Fruit fly (Drosophila melanogaster) whole organism, prepupa: Measurements from ENCODE around the gene CG9184.

Source experiments
- Blimp-1 ChIP-seq: fragments of 200-800 bp; sonication (Bioruptor generic); optimal IDR thresholded peaks from 3 replicates; lab custom pipeline; 2017; ENCODE audit warnings: missing biosample characterization, missing genetic modification characterization, mild to moderate bottlenecking, moderate library complexity, missing genetic modification reagents
- CG10669 ChIP-seq: fragments of 200-800 bp; sonication (Bioruptor generic); optimal IDR thresholded peaks from 3 replicates; lab custom pipeline; 2018; ENCODE audit warnings: missing biosample characterization, mild to moderate bottlenecking, missing genetic modification characterization, moderate library complexity
- CG11294 ChIP-seq: fragments of 200-800 bp; sonication (Bioruptor generic); IDR thresholded peaks from 2 replicates; pipeline ENCODE4 v1.3.6; 2022; ENCODE audit warnings: missing biosample characterization, missing genetic modification characterization
- CG11762 ChIP-seq: fragments of 200-800 bp; sonication (Bioruptor generic); optimal IDR thresholded peaks from 3 replicates; lab custom pipeline; 2016; ENCODE audit warnings: missing biosample characterization, missing genetic modification characterization; ENCODE audit not compliant: insufficient read depth
- CG15336 ChIP-seq: fragments of 200-800 bp; sonication (Bioruptor generic); IDR thresholded peaks from 2 replicates; pipeline ENCODE4 v1.3.6; 2022; ENCODE audit warnings: missing biosample characterization, missing genetic modification characterization
- CG1621 ChIP-seq: fragments of 200-800 bp; sonication (Bioruptor generic); optimal IDR thresholded peaks from 3 replicates; lab custom pipeline; 2018; ENCODE audit warnings: missing biosample characterization, mild to moderate bottlenecking, missing genetic modification characterization
- CG31627 ChIP-seq: fragments of 200-800 bp; sonication (Bioruptor generic); optimal IDR thresholded peaks from 3 replicates; lab custom pipeline; 2016; ENCODE audit warnings: missing biosample characterization, missing genetic modification characterization
- CG32006 ChIP-seq: fragments of 200-800 bp; sonication (Bioruptor generic); optimal IDR thresholded peaks from 3 replicates; lab custom pipeline; 2017; ENCODE audit warnings: missing biosample characterization, mild to moderate bottlenecking, missing genetic modification characterization
- CG3919 ChIP-seq: fragments of 200-800 bp; sonication (Bioruptor generic); optimal IDR thresholded peaks from 3 replicates; lab custom pipeline; 2016; ENCODE audit warnings: missing biosample characterization, missing genetic modification characterization
- CG4318 ChIP-seq: fragments of 200-800 bp; sonication (Bioruptor generic); optimal IDR thresholded peaks from 3 replicates; lab custom pipeline; 2017; ENCODE audit warnings: missing biosample characterization, mild to moderate bottlenecking, missing genetic modification characterization
- CG6792 ChIP-seq: fragments of 200-800 bp; sonication (Bioruptor generic); optimal IDR thresholded peaks from 3 replicates; lab custom pipeline; 2016; ENCODE audit warnings: missing biosample characterization, missing genetic modification characterization
- CG6808 ChIP-seq: fragments of 200-800 bp; sonication (Bioruptor generic); optimal IDR thresholded peaks from 3 replicates; lab custom pipeline; 2017; ENCODE audit warnings: missing biosample characterization, missing genetic modification characterization, mild to moderate bottlenecking, moderate library complexity, missing genetic modification reagents
- CG6854 ChIP-seq: fragments of 200-800 bp; sonication (Bioruptor generic); optimal IDR thresholded peaks from 2 replicates; lab custom pipeline; 2017; ENCODE audit warnings: missing biosample characterization, mild to moderate bottlenecking, missing genetic modification characterization
- CG7368 ChIP-seq: fragments of 200-800 bp; sonication (Bioruptor generic); optimal IDR thresholded peaks from 3 replicates; lab custom pipeline; 2016; ENCODE audit warnings: missing biosample characterization, missing genetic modification characterization
- CG8119 ChIP-seq: fragments of 200-800 bp; sonication (Bioruptor generic); IDR thresholded peaks from 3 replicates; pipeline ENCODE4 v1.3.6; 2022; ENCODE audit warnings: missing biosample characterization, missing genetic modification characterization
- CG8319 ChIP-seq: fragments of 200-800 bp; sonication (Bioruptor generic); optimal IDR thresholded peaks from 3 replicates; lab custom pipeline; 2016; ENCODE audit warnings: missing biosample characterization, missing genetic modification characterization
- CG8632 ChIP-seq: fragments of 200-800 bp; sonication (Bioruptor generic); optimal IDR thresholded peaks from 3 replicates; lab custom pipeline; 2016; ENCODE audit warnings: missing biosample characterization, missing genetic modification characterization
- Eip75B ChIP-seq: fragments of 200-800 bp; sonication (Bioruptor generic); optimal IDR thresholded peaks from 3 replicates; lab custom pipeline; 2016; ENCODE audit warnings: missing biosample characterization, missing genetic modification characterization
- Eip78C ChIP-seq: fragments of 200-800 bp; sonication (Bioruptor generic); peaks from one replicate; lab custom pipeline; 2016; ENCODE audit warnings: missing biosample characterization, missing genetic modification characterization
- Ets21C ChIP-seq: fragments of 200-800 bp; sonication (Bioruptor generic); optimal IDR thresholded peaks from 3 replicates; lab custom pipeline; 2016; ENCODE audit warnings: missing biosample characterization, missing genetic modification characterization
- Ets96B ChIP-seq: fragments of 200-800 bp; optimal IDR thresholded peaks from 2 replicates; lab custom pipeline; 2019; ENCODE audit warnings: missing biosample characterization, mild to moderate bottlenecking, missing genetic modification characterization, moderate library complexity
- Gug ChIP-seq: fragments of 200-800 bp; sonication (Bioruptor generic); IDR thresholded peaks from 2 replicates; pipeline ENCODE4 v1.3.6; 2022; ENCODE audit warnings: missing biosample characterization, missing genetic modification characterization
- Hr4 ChIP-seq: fragments of 200-800 bp; sonication (Bioruptor generic); optimal IDR thresholded peaks from 3 replicates; lab custom pipeline; 2016; ENCODE audit warnings: missing biosample characterization, missing genetic modification characterization
- Lpt ChIP-seq: fragments of 200-800 bp; sonication (Bioruptor generic); optimal IDR thresholded peaks from 3 replicates; lab custom pipeline; 2016; ENCODE audit warnings: missing biosample characterization, missing genetic modification characterization
- Met ChIP-seq: fragments of 200-800 bp; sonication (Bioruptor generic); optimal IDR thresholded peaks from 3 replicates; lab custom pipeline; 2016; ENCODE audit warnings: missing biosample characterization, missing genetic modification characterization
- OdsH ChIP-seq: fragments of 200-800 bp; sonication (Bioruptor generic); optimal IDR thresholded peaks from 3 replicates; lab custom pipeline; 2016; ENCODE audit warnings: missing biosample characterization, missing genetic modification characterization
- Sox102F ChIP-seq: fragments of 200-800 bp; sonication (Bioruptor generic); optimal IDR thresholded peaks from 2 replicates; lab custom pipeline; 2016; ENCODE audit warnings: missing biosample characterization, mild to moderate bottlenecking, missing genetic modification characterization
- Sox14 ChIP-seq: fragments of 200-800 bp; sonication (Bioruptor generic); optimal IDR thresholded peaks from 3 replicates; lab custom pipeline; 2016; ENCODE audit warnings: missing biosample characterization, missing genetic modification characterization
- achi ChIP-seq: fragments of 200-800 bp; sonication (Bioruptor generic); optimal IDR thresholded peaks from 3 replicates; lab custom pipeline; 2016; ENCODE audit warnings: missing biosample characterization, missing genetic modification characterization
- dac ChIP-seq: fragments of 200-800 bp; sonication (Bioruptor generic); optimal IDR thresholded peaks from 2 replicates; lab custom pipeline; 2017; ENCODE audit warnings: missing biosample characterization, mild to moderate bottlenecking, missing genetic modification characterization
- dsx ChIP-seq: fragments of 200-800 bp; optimal IDR thresholded peaks from 3 replicates; lab custom pipeline; 2019; ENCODE audit warnings: missing biosample characterization, mild to moderate bottlenecking, missing genetic modification characterization, moderate library complexity; ENCODE audit not compliant: poor library complexity, severe bottlenecking
- eg ChIP-seq: fragments of 200-800 bp; sonication (Bioruptor generic); IDR thresholded peaks from 3 replicates; pipeline ENCODE4 v1.3.6; 2022; ENCODE audit warnings: missing biosample characterization, missing genetic modification characterization
- esn ChIP-seq: fragments of 200-800 bp; sonication (Bioruptor generic); optimal IDR thresholded peaks from 2 replicates; lab custom pipeline; 2016; ENCODE audit warnings: missing biosample characterization, mild to moderate bottlenecking, missing genetic modification characterization, moderate library complexity
- fd85E ChIP-seq: fragments of 200-800 bp; sonication (Bioruptor generic); optimal IDR thresholded peaks from 3 replicates; lab custom pipeline; 2016; ENCODE audit warnings: missing biosample characterization, missing genetic modification characterization
- salr ChIP-seq, 2 experiments: fragments of 200-800 bp; sonication (Bioruptor generic); optimal IDR thresholded peaks; 3 replicates each; lab custom pipeline; 2016 to 2018; ENCODE audit warnings: missing biosample characterization in 2 of 2, missing genetic modification characterization in 2 of 2, mild to moderate bottlenecking in 1 of 2
- spab ChIP-seq: fragments of 200-800 bp; sonication (Bioruptor generic); optimal IDR thresholded peaks from 2 replicates; lab custom pipeline; 2017; ENCODE audit warnings: missing biosample characterization, mild to moderate bottlenecking, missing genetic modification characterization, missing genetic modification reagents
- svp ChIP-seq: fragments of 200-800 bp; sonication (Bioruptor generic); peaks from one replicate; lab custom pipeline; 2016; ENCODE audit warnings: missing biosample characterization, missing genetic modification characterization
- topi ChIP-seq: fragments of 200-800 bp; sonication (Bioruptor generic); optimal IDR thresholded peaks from 3 replicates; lab custom pipeline; 2016; ENCODE audit warnings: missing biosample characterization, missing genetic modification characterization
- vri ChIP-seq: fragments of 200-800 bp; sonication (Bioruptor generic); optimal IDR thresholded peaks from 3 replicates; lab custom pipeline; 2016; ENCODE audit warnings: missing biosample characterization, mild to moderate bottlenecking, missing genetic modification characterization

Gene CG9184

DNA sequence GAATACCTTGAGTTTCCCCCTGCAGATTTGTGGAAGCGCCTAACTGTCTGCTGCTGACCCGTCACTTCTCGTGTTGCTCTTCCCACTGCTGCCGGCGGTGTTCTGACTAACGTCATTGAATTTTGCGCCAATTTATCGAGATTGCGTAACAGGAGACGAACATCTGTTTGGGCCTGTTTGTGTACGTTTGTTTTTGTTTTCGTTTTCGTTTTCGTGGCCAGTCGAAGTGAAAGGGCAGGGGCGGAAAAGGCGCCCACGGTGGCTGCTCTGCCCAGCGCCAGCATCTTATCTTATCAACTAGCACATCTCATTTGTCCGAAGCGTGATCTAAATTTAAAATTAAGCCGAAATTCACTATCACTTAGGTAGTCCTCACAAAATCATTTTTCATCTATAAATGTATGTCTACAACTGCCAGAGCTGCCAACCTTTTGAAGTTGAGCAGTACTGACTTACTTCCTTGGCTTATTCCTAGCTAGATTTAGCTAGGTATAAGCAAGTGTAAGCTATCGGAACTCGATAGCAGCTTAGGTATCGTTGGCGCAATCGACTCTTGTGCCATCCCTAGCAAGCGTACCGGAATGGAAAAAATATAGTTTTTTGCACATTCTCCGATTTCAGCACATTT lies 15.5 kb downstream of the CG9184 start, which contains the start of the genes Ctr9 and Nt5a (continued):
- TF ChIP-seq Sox102F (no peak), esn (GFP tag; lab: Kevin White, UChicago) (peak; percentile 56), Blimp-1 (GFP tag; lab: Kevin White, UChicago) (peak; percentile 68), svp (GFP tag; lab: Kevin White, UChicago) (peak; percentile 42), Hr4 (GFP tag; lab: Kevin White, UChicago) (no peak), CG3919 (GFP tag; lab: Kevin White, UChicago) (no peak), Eip75B (GFP tag; lab: Kevin White, UChicago) (no peak), fd85E (no peak), dac (GFP tag; lab: Kevin White, UChicago) (no peak), achi (GFP tag; lab: Kevin White, UChicago) (no peak), Gug (GFP tag; lab: Robert Waterston, UW) (no peak), Lpt (GFP tag; lab: Kevin White, UChicago) (no peak), Eip78C (GFP tag; lab: Kevin White, UChicago) (no peak), eg (GFP tag; lab: Robert Waterston, UW) (no peak), OdsH (GFP tag; lab: Kevin White, UChicago) (no peak), salr (GFP tag; optimal IDR thresholded peaks at IDR 0.05; lab: Kevin White, UChicago) (no peak), CG6808 (no peak), CG8119 (GFP tag; lab: Robert Waterston, UW) (no peak), Ets21C (GFP tag; lab: Kevin White, UChicago) (no peak), CG6854 (GFP tag; lab: Kevin White, UChicago) (no peak), CG31627 (GFP tag; lab: Kevin White, UChicago) (peak; percentile 50), CG10669 (GFP tag; lab: Kevin White, UChicago) (no peak), vri (GFP tag; lab: Kevin White, UChicago) (peak; percentile 100), spab (GFP tag; lab: Kevin White, UChicago) (no peak), CG7368 (GFP tag; lab: Kevin White, UChicago) (no peak), CG15336 (no peak)

dm6 chr3L:1305317-1305716 lies 17.3 kb downstream of the CG9184 start:
- TF ChIP-seq svp (GFP tag; lab: Kevin White, UChicago) (peak; percentile 90), spab (GFP tag; lab: Kevin White, UChicago) (no peak), vri (GFP tag; lab: Kevin White, UChicago) (peak; percentile 91)
- TF ChIP-seq, all 60 proteins: peak for 2

dm6 chr3L:1302950-1303352 lies 19.7 kb downstream of the CG9184 start:
- no peak for TF ChIP-seq CG8319 (GFP tag; lab: Kevin White, UChicago)
- TF ChIP-seq CG10669 (GFP tag; lab: Kevin White, UChicago): no peak
- no peak for TF ChIP-seq Sox14
- TF ChIP-seq CG4318: no peak
- TF ChIP-seq CG32006 (GFP tag; lab: Kevin White, UChicago): no peak
- TF ChIP-seq Eip78C (GFP tag; lab: Kevin White, UChicago): no peak
- TF ChIP-seq CG3919 (GFP tag; lab: Kevin White, UChicago): no peak
- TF ChIP-seq CG11762 (GFP tag; lab: Kevin White, UChicago): no peak
- TF ChIP-seq Ets96B: no peak
- no peak for TF ChIP-seq CG8632 (GFP tag; lab: Kevin White, UChicago)
- no peak for TF ChIP-seq Met (GFP tag; lab: Kevin White, UChicago)
- no peak for TF ChIP-seq CG31627 (GFP tag; lab: Kevin White, UChicago)
- TF ChIP-seq svp (GFP tag; lab: Kevin White, UChicago): no peak
- TF ChIP-seq CG6792 (GFP tag; lab: Kevin White, UChicago): no peak
- TF ChIP-seq achi (GFP tag; lab: Kevin White, UChicago): no peak
- no peak for TF ChIP-seq topi (GFP tag; lab: Kevin White, UChicago)
- no peak for TF ChIP-seq CG11294 (GFP tag; lab: Robert Waterston, UW)
- no peak for TF ChIP-seq CG1621 (tag; lab: Kevin White, UChicago)
- no peak for TF ChIP-seq dsx (GFP tag; lab: Kevin White, UChicago)
- TF ChIP-seq, all 60 proteins: peak for 0
